Fruit fly (Drosophila melanogaster) whole organism, wandering third instar larva: ENCODE data around the gene CG14995.

Experiments used
- CG32264 ChIP-seq: fragments of 200-800 bp; sonication (Bioruptor generic); optimal IDR thresholded peaks from 2 replicates; lab custom pipeline; 2016; ENCODE audit warnings: missing biosample characterization, missing genetic modification characterization
- CrebA ChIP-seq: fragments of 200-800 bp; sonication (Bioruptor generic); optimal IDR thresholded peaks from 2 replicates; lab custom pipeline; 2016; ENCODE audit warnings: missing biosample characterization, mild to moderate bottlenecking, missing genetic modification characterization, borderline replicate concordance
- Dfd ChIP-seq: fragments of >200 bp; optimal IDR thresholded peaks from 2 replicates; lab custom pipeline; 2017; ENCODE audit warnings: missing biosample characterization, missing genetic modification characterization
- HLH106 ChIP-seq: fragments of 200-800 bp; optimal IDR thresholded peaks from 3 replicates; lab custom pipeline; 2019; ENCODE audit warnings: missing biosample characterization, mild to moderate bottlenecking, missing genetic modification characterization, moderate library complexity
- Hnf4 ChIP-seq: fragments of 200-800 bp; sonication (Bioruptor generic); optimal IDR thresholded peaks from 2 replicates; lab custom pipeline; 2016; ENCODE audit warnings: missing biosample characterization, mild to moderate bottlenecking, missing genetic modification characterization
- Hr78 ChIP-seq: fragments of >200 bp; optimal IDR thresholded peaks from 2 replicates; lab custom pipeline; 2017; ENCODE audit warnings: missing biosample characterization, missing genetic modification characterization
- Hr83 ChIP-seq: fragments of 200-300 bp; sonication (Bioruptor generic); optimal IDR thresholded peaks from 2 replicates; lab custom pipeline; 2016; ENCODE audit warnings: missing biosample characterization, mild to moderate bottlenecking, missing genetic modification characterization, moderate library complexity; ENCODE audit not compliant: poor library complexity, severe bottlenecking
- Jra ChIP-seq: sonication (Bioruptor generic); optimal IDR thresholded peaks from 2 replicates; lab custom pipeline; 2016; ENCODE audit warnings: missing biosample characterization, missing genetic modification characterization
- Mio ChIP-seq: sonication (Bioruptor generic); optimal IDR thresholded peaks from 2 replicates; lab custom pipeline; 2016; ENCODE audit warnings: missing biosample characterization, missing genetic modification characterization
- Myc ChIP-seq: fragments of >200 bp; optimal IDR thresholded peaks from 2 replicates; lab custom pipeline; 2017
- N ChIP-seq: fragments of >200 bp; optimal IDR thresholded peaks from 2 replicates; lab custom pipeline; 2018; ENCODE audit warnings: missing biosample characterization, missing external identifiers, missing genetic modification characterization
- OdsH ChIP-seq: fragments of 200-800 bp; sonication (Bioruptor generic); optimal IDR thresholded peaks from 2 replicates; lab custom pipeline; 2016; ENCODE audit warnings: missing biosample characterization, mild to moderate bottlenecking, missing genetic modification characterization
- Rel ChIP-seq, 2 experiments: fragments of 200-800 bp; sonication (Bioruptor generic) in 1 of 2; optimal IDR thresholded peaks; 2 replicates in 1 of 2; 3 replicates in 1 of 2; lab custom pipeline; 2016 to 2019; ENCODE audit warnings: mild to moderate bottlenecking in 2 of 2, missing biosample characterization in 2 of 2, missing genetic modification characterization in 2 of 2, moderate library complexity in 1 of 2
- Sp1 ChIP-seq: fragments of 200-800 bp; sonication (Bioruptor generic); optimal IDR thresholded peaks from 3 replicates; lab custom pipeline; 2019; ENCODE audit warnings: missing biosample characterization, mild to moderate bottlenecking, missing genetic modification characterization, moderate library complexity
- Vsx2 ChIP-seq: fragments of 200-300, 225-300 bp; sonication (Bioruptor generic); optimal IDR thresholded peaks from 2 replicates; lab custom pipeline; 2018; ENCODE audit warnings: missing biosample characterization, missing genetic modification characterization; ENCODE audit not compliant: partially characterized antibody
- br ChIP-seq: fragments of 200-800 bp; sonication (Bioruptor generic); optimal IDR thresholded peaks from 2 replicates; lab custom pipeline; 2016; ENCODE audit warnings: missing biosample characterization, missing genetic modification characterization
- brk ChIP-seq: fragments of 200-800 bp; sonication (Bioruptor generic); optimal IDR thresholded peaks from 2 replicates; lab custom pipeline; 2016; ENCODE audit warnings: missing biosample characterization, mild to moderate bottlenecking, missing genetic modification characterization
- dl ChIP-seq, 2 experiments: fragments of 175-275, 200-275 bp in 1 of 2; fragments of 200-275 bp in 1 of 2; sonication (Bioruptor generic); optimal IDR thresholded peaks; lab custom pipeline; 2018; ENCODE audit warnings: mild to moderate bottlenecking in 2 of 2, missing biosample characterization in 2 of 2, missing genetic modification characterization in 2 of 2, moderate library complexity in 2 of 2; ENCODE audit not compliant: partially characterized antibody in 2 of 2, insufficient read depth in 1 of 2
- dmrt93B ChIP-seq: fragments of 200-800 bp; sonication (Bioruptor generic); optimal IDR thresholded peaks from 2 replicates; lab custom pipeline; 2018; ENCODE audit warnings: missing biosample characterization, mild to moderate bottlenecking, missing genetic modification characterization
- ey ChIP-seq: fragments of 200-800 bp; sonication (Bioruptor generic); optimal IDR thresholded peaks from 2 replicates; lab custom pipeline; 2016; ENCODE audit warnings: missing biosample characterization, missing genetic modification characterization
- fru ChIP-seq: fragments of 200-800 bp; sonication (Bioruptor generic); optimal IDR thresholded peaks from 3 replicates; lab custom pipeline; 2016; ENCODE audit warnings: missing biosample characterization, mild to moderate bottlenecking, missing genetic modification characterization
- h ChIP-seq: fragments of 200-800 bp; sonication (Bioruptor generic); optimal IDR thresholded peaks from 3 replicates; lab custom pipeline; 2016; ENCODE audit warnings: missing biosample characterization, mild to moderate bottlenecking, missing genetic modification characterization
- jim ChIP-seq: fragments of 175-275, 200-325 bp; sonication (Bioruptor generic); optimal IDR thresholded peaks from 2 replicates; lab custom pipeline; 2016; ENCODE audit warnings: missing biosample characterization, mild to moderate bottlenecking, missing genetic modification characterization
- pan ChIP-seq: fragments of >200 bp; optimal IDR thresholded peaks from 2 replicates; lab custom pipeline; 2017
- psq ChIP-seq: fragments of 200-800 bp; sonication (Bioruptor generic); optimal IDR thresholded peaks from 3 replicates; lab custom pipeline; 2017; ENCODE audit warnings: missing biosample characterization, mild to moderate bottlenecking, missing genetic modification characterization, moderate library complexity
- rgr ChIP-seq: fragments of 200-800 bp; sonication (Bioruptor generic); optimal IDR thresholded peaks from 3 replicates; lab custom pipeline; 2016; ENCODE audit warnings: missing biosample characterization, mild to moderate bottlenecking, missing genetic modification characterization
- sage ChIP-seq: fragments of 200-800 bp; sonication (Bioruptor generic); optimal IDR thresholded peaks from 2 replicates; lab custom pipeline; 2016; ENCODE audit warnings: missing biosample characterization, mild to moderate bottlenecking, missing genetic modification characterization
- sv ChIP-seq: fragments of 200-800 bp; sonication (Bioruptor generic); optimal IDR thresholded peaks from 3 replicates; lab custom pipeline; 2016; ENCODE audit warnings: missing biosample characterization, missing genetic modification characterization
- tai ChIP-seq: sonication (Bioruptor generic); optimal IDR thresholded peaks from 2 replicates; lab custom pipeline; 2016; ENCODE audit warnings: missing biosample characterization, missing genetic modification characterization
- woc ChIP-seq: sonication (Bioruptor generic); optimal IDR thresholded peaks from 2 replicates; lab custom pipeline; 2016; ENCODE audit warnings: missing biosample characterization, mild to moderate bottlenecking, missing genetic modification characterization

Gene CG14995

dm6 chr3L:4145229-4145628 lies 42.2 kb upstream of the CG14995 start:
- no peak for TF ChIP-seq br (GFP tag; lab: Kevin White, UChicago)
- no peak for TF ChIP-seq Jra (GFP tag; lab: Kevin White, UChicago)
- no peak for TF ChIP-seq Hr78 (GFP tag; lab: Kevin White, UChicago)
- no peak for TF ChIP-seq Rel (GFP tag; optimal IDR thresholded peaks at IDR 0.05; lab: Kevin White, UChicago)
- peak; percentile 76 for TF ChIP-seq Rel (tag; optimal IDR thresholded peaks at IDR 0.05; lab: Kevin White, UChicago)
- no peak for TF ChIP-seq CG32264 (GFP tag; lab: Kevin White, UChicago)

DNA sequence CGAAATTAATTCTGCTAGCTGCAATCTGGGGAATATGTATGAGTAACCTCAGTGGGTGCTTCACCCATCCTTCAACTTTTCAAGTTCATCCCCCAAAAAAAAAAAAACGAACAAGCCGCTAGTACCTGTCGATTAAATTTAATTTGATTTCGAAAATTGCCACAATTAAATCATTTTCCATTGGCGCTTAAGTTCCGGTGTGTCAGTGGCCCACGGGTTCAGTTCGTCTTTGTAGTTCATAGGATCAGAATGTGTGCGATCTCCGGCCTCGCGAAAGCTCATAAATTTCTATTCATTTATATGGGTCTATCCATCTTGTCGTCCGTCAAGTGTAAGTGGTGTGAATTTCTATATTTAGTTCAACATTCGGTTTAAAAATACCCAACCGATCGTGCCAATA lies 39.0 kb upstream of the CG14995 start, which contains the start of gene CG32260:
Gene CG32260 (plus strand): TSS at position 301 of the 400 bp plus-strand sequence.
- TF ChIP-seq br (GFP tag; lab: Kevin White, UChicago) (no peak), dl (GFP tag; optimal IDR thresholded peaks at IDR 0.05; lab: Kevin White, UChicago; ENCODE audit: insufficient read depth in 1 of 2, partially characterized antibody in 2 of 2) (no peak), Sp1 (no peak), Jra (GFP tag; lab: Kevin White, UChicago) (no peak), woc (GFP tag; lab: Kevin White, UChicago) (no peak), Vsx2 (GFP tag; lab: Kevin White, UChicago) (no peak), dmrt93B (no peak), fru (GFP tag; lab: Kevin White, UChicago) (no peak), Mio (GFP tag; lab: Kevin White, UChicago) (no peak), Hnf4 (GFP tag; lab: Kevin White, UChicago) (no peak), sv (no peak), Rel (GFP tag; optimal IDR thresholded peaks at IDR 0.05; lab: Kevin White, UChicago) (no peak), Rel (tag; optimal IDR thresholded peaks at IDR 0.05; lab: Kevin White, UChicago) (no peak), brk (GFP tag; lab: Kevin White, UChicago) (no peak), N (GFP tag; lab: Kevin White, UChicago) (no peak), CrebA (GFP tag; lab: Kevin White, UChicago) (no peak), CG32264 (GFP tag; lab: Kevin White, UChicago) (no peak), Hr78 (GFP tag; lab: Kevin White, UChicago) (no peak), Dfd (no peak)

DNA sequence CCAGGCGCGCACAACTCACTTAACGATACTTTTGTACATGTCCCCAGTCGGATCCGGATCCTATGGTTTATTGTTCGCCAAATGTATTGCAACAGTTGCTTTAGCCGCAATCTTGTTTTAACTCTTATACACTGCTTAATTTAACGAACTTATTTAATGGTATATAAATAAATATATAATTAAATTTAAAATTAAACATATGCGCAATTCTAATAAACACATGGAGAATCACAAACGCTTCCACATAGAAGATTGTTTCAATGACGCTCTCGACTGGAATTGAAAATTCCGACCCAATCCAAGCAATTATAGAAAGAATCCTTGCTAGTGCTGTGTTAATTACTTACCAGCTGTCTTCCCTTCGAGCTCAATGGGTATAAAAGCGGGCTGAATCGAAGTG lies 38.1 kb upstream of the CG14995 start, which contains the start of gene Akh:
Gene Akh (plus strand): TSS at position 301 of the 400 bp plus-strand sequence.
- TF ChIP-seq Vsx2 (GFP tag; lab: Kevin White, UChicago) (no peak), N (GFP tag; lab: Kevin White, UChicago) (no peak), Hnf4 (GFP tag; lab: Kevin White, UChicago) (no peak), dmrt93B (no peak), OdsH (GFP tag; lab: Kevin White, UChicago) (no peak), ey (GFP tag; lab: Kevin White, UChicago) (no peak), psq (GFP tag; lab: Kevin White, UChicago) (no peak), HLH106 (tag; lab: Kevin White, UChicago) (no peak), br (GFP tag; lab: Kevin White, UChicago) (no peak), brk (GFP tag; lab: Kevin White, UChicago) (no peak), fru (GFP tag; lab: Kevin White, UChicago) (no peak), sv (no peak), sage (GFP tag; lab: Kevin White, UChicago) (no peak), Sp1 (no peak), Myc (lab: Kevin White, UChicago) (no peak), tai (GFP tag; lab: Kevin White, UChicago) (no peak), jim (GFP tag; lab: Kevin White, UChicago) (no peak), Jra (GFP tag; lab: Kevin White, UChicago) (no peak)
- TF ChIP-seq, all 38 proteins: peak for 0

dm6 chr3L:4138804-4139521 lies 35.9 kb upstream of the CG14995 start, which contains the start of the genes Rop and Ras64B:
Rop (minus strand) TSS chr3L:4138996.
Ras64B (plus strand) TSS chr3L:4139076.
- TF ChIP-seq Jra (GFP tag; lab: Kevin White, UChicago) (peak; percentile 20), Hr83 (GFP tag; lab: Kevin White, UChicago) (peak; percentile 31), psq (GFP tag; lab: Kevin White, UChicago) (peak; percentile 10), rgr (no peak), N (GFP tag; lab: Kevin White, UChicago) (no peak), dl (GFP tag; optimal IDR thresholded peaks at IDR 0.05; lab: Kevin White, UChicago; ENCODE audit: insufficient read depth in 1 of 2, partially characterized antibody in 2 of 2) (no peak), HLH106 (tag; lab: Kevin White, UChicago) (peak; percentile 9), h (GFP tag; lab: Kevin White, UChicago) (peak; percentile 33), Rel (GFP tag; optimal IDR thresholded peaks at IDR 0.05; lab: Kevin White, UChicago) (no peak), Rel (tag; optimal IDR thresholded peaks at IDR 0.05; lab: Kevin White, UChicago) (peak; percentile 77), Sp1 (peak; percentile 46), OdsH (GFP tag; lab: Kevin White, UChicago) (peak; percentile 28), pan (lab: Kevin White, UChicago) (no peak)
